Fruit fly (Drosophila melanogaster) whole organism, wandering third instar larva: Measurements from ENCODE around the gene rdx.

ENCODE experiments used
- CG32264 ChIP-seq: fragments of 200-800 bp; sonication (Bioruptor generic); optimal IDR thresholded peaks from 2 replicates; lab custom pipeline; 2016; ENCODE audit warnings: missing biosample characterization, missing genetic modification characterization
- CrebA ChIP-seq: fragments of 200-800 bp; sonication (Bioruptor generic); optimal IDR thresholded peaks from 2 replicates; lab custom pipeline; 2016; ENCODE audit warnings: missing biosample characterization, mild to moderate bottlenecking, missing genetic modification characterization, borderline replicate concordance
- Dfd ChIP-seq: fragments of >200 bp; optimal IDR thresholded peaks from 2 replicates; lab custom pipeline; 2017; ENCODE audit warnings: missing biosample characterization, missing genetic modification characterization
- Dif ChIP-seq: fragments of 200-275, 200-300 bp; sonication (Bioruptor generic); optimal IDR thresholded peaks from 2 replicates; lab custom pipeline; 2018; ENCODE audit warnings: missing biosample characterization, missing genetic modification characterization; ENCODE audit not compliant: partially characterized antibody
- GATAd ChIP-seq: sonication (Bioruptor generic); optimal IDR thresholded peaks from 2 replicates; lab custom pipeline; 2016; ENCODE audit warnings: missing biosample characterization, missing genetic modification characterization
- Hnf4 ChIP-seq: fragments of 200-800 bp; sonication (Bioruptor generic); optimal IDR thresholded peaks from 2 replicates; lab custom pipeline; 2016; ENCODE audit warnings: missing biosample characterization, mild to moderate bottlenecking, missing genetic modification characterization
- Hr78 ChIP-seq: fragments of >200 bp; optimal IDR thresholded peaks from 2 replicates; lab custom pipeline; 2017; ENCODE audit warnings: missing biosample characterization, missing genetic modification characterization
- Hr83 ChIP-seq: fragments of 200-300 bp; sonication (Bioruptor generic); optimal IDR thresholded peaks from 2 replicates; lab custom pipeline; 2016; ENCODE audit warnings: missing biosample characterization, mild to moderate bottlenecking, missing genetic modification characterization, moderate library complexity; ENCODE audit not compliant: poor library complexity, severe bottlenecking
- Jra ChIP-seq: sonication (Bioruptor generic); optimal IDR thresholded peaks from 2 replicates; lab custom pipeline; 2016; ENCODE audit warnings: missing biosample characterization, missing genetic modification characterization
- Mio ChIP-seq: sonication (Bioruptor generic); optimal IDR thresholded peaks from 2 replicates; lab custom pipeline; 2016; ENCODE audit warnings: missing biosample characterization, missing genetic modification characterization
- Myc ChIP-seq: fragments of >200 bp; optimal IDR thresholded peaks from 2 replicates; lab custom pipeline; 2017
- N ChIP-seq: fragments of >200 bp; optimal IDR thresholded peaks from 2 replicates; lab custom pipeline; 2018; ENCODE audit warnings: missing biosample characterization, missing external identifiers, missing genetic modification characterization
- OdsH ChIP-seq: fragments of 200-800 bp; sonication (Bioruptor generic); optimal IDR thresholded peaks from 2 replicates; lab custom pipeline; 2016; ENCODE audit warnings: missing biosample characterization, mild to moderate bottlenecking, missing genetic modification characterization
- Rel ChIP-seq, 2 experiments: fragments of 200-800 bp; sonication (Bioruptor generic) in 1 of 2; optimal IDR thresholded peaks; 2 replicates in 1 of 2; 3 replicates in 1 of 2; lab custom pipeline; 2016 to 2019; ENCODE audit warnings: mild to moderate bottlenecking in 2 of 2, missing biosample characterization in 2 of 2, missing genetic modification characterization in 2 of 2, moderate library complexity in 1 of 2
- Sp1 ChIP-seq: fragments of 200-800 bp; sonication (Bioruptor generic); optimal IDR thresholded peaks from 3 replicates; lab custom pipeline; 2019; ENCODE audit warnings: missing biosample characterization, mild to moderate bottlenecking, missing genetic modification characterization, moderate library complexity
- Vsx2 ChIP-seq: fragments of 200-300, 225-300 bp; sonication (Bioruptor generic); optimal IDR thresholded peaks from 2 replicates; lab custom pipeline; 2018; ENCODE audit warnings: missing biosample characterization, missing genetic modification characterization; ENCODE audit not compliant: partially characterized antibody
- br ChIP-seq: fragments of 200-800 bp; sonication (Bioruptor generic); optimal IDR thresholded peaks from 2 replicates; lab custom pipeline; 2016; ENCODE audit warnings: missing biosample characterization, missing genetic modification characterization
- brk ChIP-seq: fragments of 200-800 bp; sonication (Bioruptor generic); optimal IDR thresholded peaks from 2 replicates; lab custom pipeline; 2016; ENCODE audit warnings: missing biosample characterization, mild to moderate bottlenecking, missing genetic modification characterization
- dl ChIP-seq, 2 experiments: fragments of 175-275, 200-275 bp in 1 of 2; fragments of 200-275 bp in 1 of 2; sonication (Bioruptor generic); optimal IDR thresholded peaks; lab custom pipeline; 2018; ENCODE audit warnings: mild to moderate bottlenecking in 2 of 2, missing biosample characterization in 2 of 2, missing genetic modification characterization in 2 of 2, moderate library complexity in 2 of 2; ENCODE audit not compliant: partially characterized antibody in 2 of 2, insufficient read depth in 1 of 2
- dmrt93B ChIP-seq: fragments of 200-800 bp; sonication (Bioruptor generic); optimal IDR thresholded peaks from 2 replicates; lab custom pipeline; 2018; ENCODE audit warnings: missing biosample characterization, mild to moderate bottlenecking, missing genetic modification characterization
- dsf ChIP-seq: sonication (Bioruptor generic); optimal IDR thresholded peaks from 2 replicates; lab custom pipeline; 2016; ENCODE audit warnings: missing biosample characterization, missing genetic modification characterization, borderline replicate concordance
- ey ChIP-seq: fragments of 200-800 bp; sonication (Bioruptor generic); optimal IDR thresholded peaks from 2 replicates; lab custom pipeline; 2016; ENCODE audit warnings: missing biosample characterization, missing genetic modification characterization
- foxo ChIP-seq, 2 experiments: fragments of 200-800 bp; sonication (Bioruptor generic); optimal IDR thresholded peaks; 2 replicates in 1 of 2; 3 replicates in 1 of 2; lab custom pipeline; 2016 to 2017; ENCODE audit warnings: missing biosample characterization in 2 of 2, missing genetic modification characterization in 2 of 2
- fru ChIP-seq: fragments of 200-800 bp; sonication (Bioruptor generic); optimal IDR thresholded peaks from 3 replicates; lab custom pipeline; 2016; ENCODE audit warnings: missing biosample characterization, mild to moderate bottlenecking, missing genetic modification characterization
- h ChIP-seq: fragments of 200-800 bp; sonication (Bioruptor generic); optimal IDR thresholded peaks from 3 replicates; lab custom pipeline; 2016; ENCODE audit warnings: missing biosample characterization, mild to moderate bottlenecking, missing genetic modification characterization
- lola ChIP-seq: fragments of >200 bp; optimal IDR thresholded peaks from 2 replicates; lab custom pipeline; 2017; ENCODE audit warnings: missing biosample characterization, missing genetic modification characterization
- psq ChIP-seq: fragments of 200-800 bp; sonication (Bioruptor generic); optimal IDR thresholded peaks from 3 replicates; lab custom pipeline; 2017; ENCODE audit warnings: missing biosample characterization, mild to moderate bottlenecking, missing genetic modification characterization, moderate library complexity
- sage ChIP-seq: fragments of 200-800 bp; sonication (Bioruptor generic); optimal IDR thresholded peaks from 2 replicates; lab custom pipeline; 2016; ENCODE audit warnings: missing biosample characterization, mild to moderate bottlenecking, missing genetic modification characterization
- sv ChIP-seq: fragments of 200-800 bp; sonication (Bioruptor generic); optimal IDR thresholded peaks from 3 replicates; lab custom pipeline; 2016; ENCODE audit warnings: missing biosample characterization, missing genetic modification characterization
- usp ChIP-seq: fragments of >200 bp; optimal IDR thresholded peaks from 2 replicates; lab custom pipeline; 2017; ENCODE audit warnings: missing biosample characterization, missing genetic modification characterization
- woc ChIP-seq: sonication (Bioruptor generic); optimal IDR thresholded peaks from 2 replicates; lab custom pipeline; 2016; ENCODE audit warnings: missing biosample characterization, mild to moderate bottlenecking, missing genetic modification characterization

The rdx gene

DNA sequence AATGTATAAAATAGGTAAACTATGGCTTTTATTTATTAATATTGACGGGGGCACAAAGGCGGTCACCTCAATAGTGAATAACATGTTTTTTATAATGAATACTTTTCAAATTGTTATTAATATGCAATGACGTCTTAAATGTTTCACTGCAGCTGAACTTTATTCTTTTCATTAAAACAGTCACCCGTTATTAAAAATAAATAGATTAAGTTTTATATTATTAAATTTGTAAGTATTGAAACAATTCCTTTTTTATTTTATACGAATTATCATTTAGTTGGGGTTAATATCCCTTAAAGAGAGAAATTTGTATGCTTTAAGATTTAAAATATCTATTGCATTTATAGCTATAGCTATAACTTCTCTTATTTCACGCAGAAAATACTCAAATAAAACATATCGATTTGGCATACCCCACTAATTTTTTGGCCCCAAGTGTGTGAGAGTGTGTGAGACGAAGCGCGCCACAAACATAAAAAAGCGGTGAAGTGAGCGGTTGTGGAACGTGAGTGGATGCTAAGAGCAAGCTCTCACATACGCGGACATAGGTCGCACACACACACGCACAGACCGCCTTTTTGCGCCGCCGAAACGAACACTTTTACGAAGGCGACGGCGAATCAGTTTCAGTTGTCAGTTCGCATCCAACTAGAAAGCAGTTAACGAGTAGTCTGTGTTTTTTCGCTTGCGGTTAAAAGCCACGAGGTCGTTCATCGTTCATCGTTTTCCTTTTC lies 24.6 kb upstream of the rdx start, which contains the start of gene foxo (continued):
- TF ChIP-seq GATAd (GFP tag; lab: Kevin White, UChicago): no peak
- peak; percentile 78 for TF ChIP-seq Sp1 (GFP tag; lab: Kevin White, UChicago)
- no peak for TF ChIP-seq Rel (GFP tag; optimal IDR thresholded peaks at IDR 0.05; lab: Kevin White, UChicago)
- no peak for TF ChIP-seq Rel (tag; optimal IDR thresholded peaks at IDR 0.05; lab: Kevin White, UChicago)
- no peak for TF ChIP-seq sv
- peak; percentile 34 for TF ChIP-seq dmrt93B (GFP tag; lab: Kevin White, UChicago)
- peak; percentile 42 for TF ChIP-seq Hnf4 (GFP tag; lab: Kevin White, UChicago)
- peak; percentile 45 for TF ChIP-seq CG32264 (GFP tag; lab: Kevin White, UChicago)
- TF ChIP-seq brk (GFP tag; lab: Kevin White, UChicago): peak; percentile 32
- TF ChIP-seq dsf (GFP tag; lab: Kevin White, UChicago): no peak
- TF ChIP-seq br: peak; percentile 56
- no peak for TF ChIP-seq Hr78 (GFP tag; lab: Kevin White, UChicago)
- TF ChIP-seq sage: peak; percentile 27
- TF ChIP-seq OdsH (GFP tag; lab: Kevin White, UChicago): peak; percentile 68

DNA sequence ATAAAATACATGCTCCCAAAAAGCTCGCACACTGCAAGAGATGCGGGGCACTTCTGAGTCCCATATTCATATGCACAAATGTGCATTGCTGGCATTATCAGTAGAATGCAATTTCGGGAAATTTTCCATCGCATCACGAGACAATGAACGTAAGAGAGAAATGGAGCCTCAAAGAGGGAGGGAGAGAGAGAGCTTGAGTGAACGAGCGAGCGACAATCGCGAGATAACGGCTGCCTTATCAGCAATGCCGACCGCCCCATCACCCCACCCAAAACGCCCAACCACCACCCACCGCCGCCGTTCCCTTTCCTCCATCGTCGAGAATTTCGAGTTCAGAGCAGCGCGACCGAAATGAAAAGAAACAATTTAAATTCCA lies 24.1 kb upstream of the rdx start:
- TF ChIP-seq Mio (GFP tag; lab: Kevin White, UChicago): no peak
- no peak for TF ChIP-seq lola
- TF ChIP-seq Hr83: peak; percentile 18
- peak; percentile 50 for TF ChIP-seq Vsx2 (GFP tag; lab: Kevin White, UChicago)
- TF ChIP-seq Dif (GFP tag; lab: Kevin White, UChicago): peak; percentile 78
- no peak for TF ChIP-seq Rel (GFP tag; optimal IDR thresholded peaks at IDR 0.05; lab: Kevin White, UChicago)
- TF ChIP-seq Rel (tag; optimal IDR thresholded peaks at IDR 0.05; lab: Kevin White, UChicago): peak; percentile 83
- no peak for TF ChIP-seq N (GFP tag; lab: Kevin White, UChicago)
- TF ChIP-seq dsf (GFP tag; lab: Kevin White, UChicago): no peak
- TF ChIP-seq br: peak; percentile 31
- peak; percentile 67 to 71 for TF ChIP-seq dl (GFP tag; optimal IDR thresholded peaks at IDR 0.05; lab: Kevin White, UChicago; ENCODE audit: insufficient read depth in 1 of 2, partially characterized antibody in 2 of 2)
- peak; percentile 36 for TF ChIP-seq CrebA (GFP tag; lab: Kevin White, UChicago)
- no peak for TF ChIP-seq usp (GFP tag; lab: Kevin White, UChicago)
- TF ChIP-seq, all 38 proteins: peak for 7

dm6 chr3R:14054103-14054502 lies 22.2 kb upstream of the rdx start:
- no peak for TF ChIP-seq ey (GFP tag; lab: Kevin White, UChicago)
- TF ChIP-seq Dfd (GFP tag; lab: Kevin White, UChicago): no peak
- no peak for TF ChIP-seq sage
- no peak for TF ChIP-seq N (GFP tag; lab: Kevin White, UChicago)
- TF ChIP-seq dsf (GFP tag; lab: Kevin White, UChicago): no peak
- TF ChIP-seq brk (GFP tag; lab: Kevin White, UChicago): no peak
- no peak for TF ChIP-seq foxo (GFP tag; optimal IDR thresholded peaks at IDR 0.05; lab: Kevin White, UChicago)
- no peak for TF ChIP-seq woc
- TF ChIP-seq CrebA (GFP tag; lab: Kevin White, UChicago): no peak
- no peak for TF ChIP-seq h (GFP tag; lab: Kevin White, UChicago)
- no peak for TF ChIP-seq Jra (GFP tag; lab: Kevin White, UChicago)
- TF ChIP-seq psq (GFP tag; lab: Kevin White, UChicago): no peak
- TF ChIP-seq Mio (GFP tag; lab: Kevin White, UChicago): no peak
- no peak for TF ChIP-seq fru (GFP tag; lab: Kevin White, UChicago)
- TF ChIP-seq Dif (GFP tag; lab: Kevin White, UChicago): no peak
- TF ChIP-seq GATAd (GFP tag; lab: Kevin White, UChicago): no peak
- TF ChIP-seq Hr83: no peak
- TF ChIP-seq Myc: no peak
